Worm (Caenorhabditis elegans): Measurements from ENCODE around the gene nrf-6.

nrf-6 gene

ce11 chrII:8037863-8038262 lies 5.4 kb upstream of the nrf-6 start, which contains the start of gene C08B11.9:
Gene C08B11.9 (minus strand): TSS chrII:8038169.
- TF ChIP-seq tab-1 (GFP tag; IDR thresholded peaks at IDR 0.05): no peak
- TF ChIP-seq T22C8.4 (GFP tag; IDR thresholded peaks at IDR 0.05): no peak
- TF ChIP-seq cog-1 (tag; optimal IDR thresholded peaks at IDR 0.05): no peak
- no peak for TF ChIP-seq klf-2 (GFP tag; conservative IDR thresholded peaks at IDR 0.05)
- TF ChIP-seq med-1 (GFP tag; optimal IDR thresholded peaks at IDR 0.05; ENCODE audit: insufficient read depth): no peak
- TF ChIP-seq ztf-29 (GFP tag; IDR thresholded peaks at IDR 0.05): no peak
- TF ChIP-seq ztf-23 (GFP tag; IDR thresholded peaks at IDR 0.05): no peak
- no peak for TF ChIP-seq flt-1 (GFP tag; IDR thresholded peaks at IDR 0.05)
- TF ChIP-seq ref-1 (GFP tag; conservative IDR thresholded peaks at IDR 0.05): no peak

ce11 chrII:8037246-8037645 lies 4.7 kb upstream of the nrf-6 start, which contains the start of gene arp-6:
Gene arp-6 (minus strand): TSS chrII:8037346.
- TF ChIP-seq ztf-23 (GFP tag; IDR thresholded peaks at IDR 0.05) (no peak), klf-2 (GFP tag; conservative IDR thresholded peaks at IDR 0.05) (no peak), ref-1 (GFP tag; conservative IDR thresholded peaks at IDR 0.05) (no peak), T22C8.4 (GFP tag; IDR thresholded peaks at IDR 0.05) (no peak), flt-1 (GFP tag; IDR thresholded peaks at IDR 0.05) (no peak), med-1 (GFP tag; optimal IDR thresholded peaks at IDR 0.05; ENCODE audit: insufficient read depth) (no peak), ztf-29 (GFP tag; IDR thresholded peaks at IDR 0.05) (no peak), cog-1 (tag; optimal IDR thresholded peaks at IDR 0.05) (no peak), tab-1 (GFP tag; IDR thresholded peaks at IDR 0.05) (no peak)

ce11 chrII:8035667-8036066 lies 3.2 kb upstream of the nrf-6 start, which contains the start of gene sap-49:
Gene sap-49 (minus strand): TSS chrII:8035767.
- no peak for TF ChIP-seq ztf-23 (GFP tag; IDR thresholded peaks at IDR 0.05)

- TF ChIP-seq klf-2 (GFP tag; conservative IDR thresholded peaks at IDR 0.05) (no peak), ztf-29 (GFP tag; IDR thresholded peaks at IDR 0.05) (no peak), T22C8.4 (GFP tag; IDR thresholded peaks at IDR 0.05) (no peak), tab-1 (GFP tag; IDR thresholded peaks at IDR 0.05) (no peak), cog-1 (tag; optimal IDR thresholded peaks at IDR 0.05) (no peak), ztf-23 (GFP tag; IDR thresholded peaks at IDR 0.05) (no peak), flt-1 (GFP tag; IDR thresholded peaks at IDR 0.05) (no peak), med-1 (GFP tag; optimal IDR thresholded peaks at IDR 0.05; ENCODE audit: insufficient read depth) (no peak), ref-1 (GFP tag; conservative IDR thresholded peaks at IDR 0.05) (no peak)
Observed at ce11 chrII:8034617-8035016, 2.1 kb upstream of the nrf-6 start.

- no peak for TF ChIP-seq flt-1 (GFP tag; IDR thresholded peaks at IDR 0.05)
- no peak for TF ChIP-seq ref-1 (GFP tag; conservative IDR thresholded peaks at IDR 0.05)
Observed at ce11 chrII:8034008-8034407, 1.5 kb upstream of the nrf-6 start.

- TF ChIP-seq ref-1 (GFP tag; conservative IDR thresholded peaks at IDR 0.05): no peak
- TF ChIP-seq tab-1 (GFP tag; IDR thresholded peaks at IDR 0.05): no peak
- no peak for TF ChIP-seq ztf-29 (GFP tag; IDR thresholded peaks at IDR 0.05)
- TF ChIP-seq med-1 (GFP tag; optimal IDR thresholded peaks at IDR 0.05; ENCODE audit: insufficient read depth): no peak
- TF ChIP-seq flt-1 (GFP tag; IDR thresholded peaks at IDR 0.05): no peak
- TF ChIP-seq cog-1 (tag; optimal IDR thresholded peaks at IDR 0.05): no peak
Observed at ce11 chrII:8028730-8029129, 3.8 kb downstream of the nrf-6 start.

ce11 chrII:8028246-8028694 lies 4.2 kb downstream of the nrf-6 start:
- TF ChIP-seq tab-1 (GFP tag; IDR thresholded peaks at IDR 0.05): no peak
- no peak for TF ChIP-seq med-1 (GFP tag; optimal IDR thresholded peaks at IDR 0.05; ENCODE audit: insufficient read depth)
- TF ChIP-seq ztf-29 (GFP tag; IDR thresholded peaks at IDR 0.05): peak; percentile 60; the same call in 1 of the 2 replicates
- no peak for TF ChIP-seq klf-2 (GFP tag; conservative IDR thresholded peaks at IDR 0.05)
- peak; percentile 74; the same call in 1 of the 2 replicates for TF ChIP-seq flt-1 (GFP tag; IDR thresholded peaks at IDR 0.05)
- peak; percentile 79 for TF ChIP-seq ztf-23 (GFP tag; IDR thresholded peaks at IDR 0.05)
- peak; percentile 77 for TF ChIP-seq cog-1 (tag; optimal IDR thresholded peaks at IDR 0.05)
- no peak for TF ChIP-seq ref-1 (GFP tag; conservative IDR thresholded peaks at IDR 0.05)
- TF ChIP-seq T22C8.4 (GFP tag; IDR thresholded peaks at IDR 0.05): peak; percentile 62

ce11 chrII:8027663-8028062 lies 4.8 kb downstream of the nrf-6 start, which contains the start of gene swsn-7:
Gene swsn-7 (minus strand): TSS chrII:8027763.
- no peak for TF ChIP-seq ztf-23 (GFP tag; IDR thresholded peaks at IDR 0.05)
- no peak for TF ChIP-seq ref-1 (GFP tag; conservative IDR thresholded peaks at IDR 0.05)

ce11 chrII:8022461-8022860 lies 10.0 kb downstream of the nrf-6 start, which contains the start of gene hda-2:
Gene hda-2 (minus strand): TSS chrII:8022561.
- TF ChIP-seq T22C8.4 (GFP tag; IDR thresholded peaks at IDR 0.05) (no peak), flt-1 (GFP tag; IDR thresholded peaks at IDR 0.05) (no peak), tab-1 (GFP tag; IDR thresholded peaks at IDR 0.05) (no peak), klf-2 (GFP tag; conservative IDR thresholded peaks at IDR 0.05) (no peak), cog-1 (tag; optimal IDR thresholded peaks at IDR 0.05) (no peak), med-1 (GFP tag; optimal IDR thresholded peaks at IDR 0.05; ENCODE audit: insufficient read depth) (no peak), ref-1 (GFP tag; conservative IDR thresholded peaks at IDR 0.05) (no peak), ztf-23 (GFP tag; IDR thresholded peaks at IDR 0.05) (no peak), ztf-29 (GFP tag; IDR thresholded peaks at IDR 0.05) (no peak)

- TF ChIP-seq T22C8.4 (GFP tag; IDR thresholded peaks at IDR 0.05): no peak
- TF ChIP-seq ztf-23 (GFP tag; IDR thresholded peaks at IDR 0.05): no peak
- TF ChIP-seq ref-1 (GFP tag; conservative IDR thresholded peaks at IDR 0.05): no peak
- no peak for TF ChIP-seq ztf-29 (GFP tag; IDR thresholded peaks at IDR 0.05)
- no peak for TF ChIP-seq med-1 (GFP tag; optimal IDR thresholded peaks at IDR 0.05; ENCODE audit: insufficient read depth)
- TF ChIP-seq klf-2 (GFP tag; conservative IDR thresholded peaks at IDR 0.05): no peak
- no peak for TF ChIP-seq flt-1 (GFP tag; IDR thresholded peaks at IDR 0.05)
- no peak for TF ChIP-seq cog-1 (tag; optimal IDR thresholded peaks at IDR 0.05)
- no peak for TF ChIP-seq tab-1 (GFP tag; IDR thresholded peaks at IDR 0.05)
Observed at ce11 chrII:8020580-8021044, 11.9 kb downstream of the nrf-6 start.
